Fruit fly (Drosophila melanogaster) ovary, adult (tissue): Measurements from ENCODE around the gene 4E-T.

Experiments used
- CG17801 ChIP-seq: fragments of 200-800 bp; optimal IDR thresholded peaks from 2 replicates; lab custom pipeline; 2019; ENCODE audit warnings: missing biosample characterization, mild to moderate bottlenecking, missing genetic modification characterization, moderate library complexity; ENCODE audit not compliant: partially characterized antibody

The 4E-T gene

dm6 chr4:958093-958649, at the start of gene 4E-T:
TSS of gene 4E-T (minus strand) at chr4:958392.
- peak; percentile 47 for TF ChIP-seq CG17801 (GFP tag; lab: Kevin White, UChicago)

- TF ChIP-seq CG17801 (GFP tag; lab: Kevin White, UChicago) = no peak
Observed at dm6 chr4:995958-996357, 37.8 kb upstream of the 4E-T start.

dm6 chr4:989058-989770, 31.0 kb upstream of the 4E-T start, which contains the start of gene toy:
TSS of gene toy (plus strand) at chr4:989725.
- TF ChIP-seq CG17801 (GFP tag; lab: Kevin White, UChicago) = no peak

dm6 chr4:988379-988778, 30.2 kb upstream of the 4E-T start:
- no peak for TF ChIP-seq CG17801 (GFP tag; lab: Kevin White, UChicago)

dm6 chr4:984755-985154, 26.6 kb upstream of the 4E-T start:
- no peak for TF ChIP-seq CG17801 (GFP tag; lab: Kevin White, UChicago)

- no peak for TF ChIP-seq CG17801 (GFP tag; lab: Kevin White, UChicago)
Observed at dm6 chr4:982791-983407, 24.7 kb upstream of the 4E-T start.

- TF ChIP-seq CG17801 (GFP tag; lab: Kevin White, UChicago) = no peak
Observed at dm6 chr4:981157-981556, 23.0 kb upstream of the 4E-T start.

- TF ChIP-seq CG17801 (GFP tag; lab: Kevin White, UChicago) = no peak
Observed at dm6 chr4:980475-980856, 22.3 kb upstream of the 4E-T start.

- no peak for TF ChIP-seq CG17801 (GFP tag; lab: Kevin White, UChicago)
Observed at dm6 chr4:979634-980474, 21.7 kb upstream of the 4E-T start.

dm6 chr4:978439-978911, 20.3 kb upstream of the 4E-T start, which contains the start of gene fuss:
TSS of gene fuss (minus strand) at chr4:978489.
- no peak for TF ChIP-seq CG17801 (GFP tag; lab: Kevin White, UChicago)

- no peak for TF ChIP-seq CG17801 (GFP tag; lab: Kevin White, UChicago)
Observed at dm6 chr4:976569-976968, 18.4 kb upstream of the 4E-T start.

dm6 chr4:974632-975031, 16.4 kb upstream of the 4E-T start:
- no peak for TF ChIP-seq CG17801 (GFP tag; lab: Kevin White, UChicago)

dm6 chr4:971084-971483, 12.9 kb upstream of the 4E-T start:
- no peak for TF ChIP-seq CG17801 (GFP tag; lab: Kevin White, UChicago)

dm6 chr4:963717-964116, 5.5 kb upstream of the 4E-T start:
- TF ChIP-seq CG17801 (GFP tag; lab: Kevin White, UChicago) = no peak

- no peak for TF ChIP-seq CG17801 (GFP tag; lab: Kevin White, UChicago)
Observed at dm6 chr4:963193-963592, 5.0 kb upstream of the 4E-T start.
